Worm (Caenorhabditis elegans) whole organism, L3 larva: ENCODE results near the gene F21C10.6.
A peak's percentile ranks its signal among the peaks of the same experiment; 100 is the strongest.

Source experiments
- R02D3.7 ChIP-seq: fragments of 150-350 bp; optimal IDR thresholded peaks from 2 replicates; lab custom pipeline; 2014; ENCODE audit warnings: missing biosample characterization, missing genetic modification characterization
- ama-1 ChIP-seq: fragments of 150-350 bp; optimal IDR thresholded peaks from 2 replicates; lab custom pipeline; 2018
- ceh-28 ChIP-seq: fragments of 150-350 bp; optimal IDR thresholded peaks from 2 replicates; lab custom pipeline; 2014; ENCODE audit warnings: missing biosample characterization, missing genetic modification reagents, missing genetic modification characterization
- ceh-82 ChIP-seq: fragments of 150-350 bp; optimal IDR thresholded peaks from 2 replicates; lab custom pipeline; 2014; ENCODE audit warnings: missing biosample characterization, missing genetic modification characterization
- ceh-9 ChIP-seq: sonication (generic microtip); optimal IDR thresholded peaks from 2 replicates; lab custom pipeline; 2018; ENCODE audit warnings: missing biosample characterization, missing genetic modification characterization
- daf-12 ChIP-seq: fragments of 150-350 bp; optimal IDR thresholded peaks from 2 replicates; lab custom pipeline; 2014; ENCODE audit warnings: missing biosample characterization, missing genetic modification reagents, missing genetic modification characterization
- egl-27 ChIP-seq: sonication (generic microtip); optimal IDR thresholded peaks from 4 replicates; lab custom pipeline; 2017; ENCODE audit warnings: missing biosample characterization, missing genetic modification reagents, missing genetic modification characterization
- egl-5 ChIP-seq: fragments of 150-350 bp; optimal IDR thresholded peaks from 2 replicates; lab custom pipeline; 2017; ENCODE audit warnings: missing biosample characterization, missing genetic modification reagents, missing genetic modification characterization, inconsistent platforms
- elt-2 ChIP-seq: sonication (generic microtip); optimal IDR thresholded peaks from 2 replicates; lab custom pipeline; 2016; ENCODE audit warnings: missing genetic modification reagents, mild to moderate bottlenecking, missing genetic modification characterization, missing compliant biosample characterization
- elt-3 ChIP-seq, 3 experiments: fragments of 150-350 bp in 1 of 3; sonication (generic microtip) in 2 of 3; optimal IDR thresholded peaks; 2 replicates in 2 of 3; 4 replicates in 1 of 3; lab custom pipeline; 2014 to 2017; ENCODE audit warnings: missing biosample characterization in 3 of 3, missing genetic modification characterization in 3 of 3
- fkh-10 ChIP-seq: sonication (generic microtip); optimal IDR thresholded peaks from 2 replicates; lab custom pipeline; 2017; ENCODE audit warnings: missing biosample characterization, missing genetic modification reagents, missing genetic modification characterization
- fkh-2 ChIP-seq: fragments of 150-350 bp; optimal IDR thresholded peaks from 2 replicates; lab custom pipeline; 2014; ENCODE audit warnings: missing biosample characterization, missing genetic modification reagents, missing genetic modification characterization
- fos-1 ChIP-seq: fragments of 150-350 bp; optimal IDR thresholded peaks from 2 replicates; lab custom pipeline; 2014; ENCODE audit warnings: missing biosample characterization, missing genetic modification characterization
- jun-1 ChIP-seq: fragments of 150-350 bp; optimal IDR thresholded peaks from 2 replicates; lab custom pipeline; 2014; ENCODE audit warnings: missing biosample characterization, missing genetic modification reagents, missing genetic modification characterization
- lin-39 ChIP-seq: fragments of 150-350 bp; optimal IDR thresholded peaks from 2 replicates; lab custom pipeline; 2018; ENCODE audit warnings: missing biosample characterization, missing genetic modification reagents, missing genetic modification characterization
- lsy-12 ChIP-seq: sonication (generic microtip); optimal IDR thresholded peaks from 2 replicates; lab custom pipeline; 2016; ENCODE audit warnings: mild to moderate bottlenecking, missing genetic modification characterization, missing compliant biosample characterization
- mdl-1 ChIP-seq: fragments of 150-350 bp; optimal IDR thresholded peaks from 2 replicates; lab custom pipeline; 2014; ENCODE audit warnings: missing biosample characterization, missing genetic modification characterization
- mml-1 ChIP-seq: fragments of 150-350 bp; sonication (generic microtip); optimal IDR thresholded peaks from 3 replicates; lab custom pipeline; 2014; ENCODE audit warnings: missing biosample characterization, missing genetic modification characterization
- nfya-1 ChIP-seq: sonication (generic microtip); optimal IDR thresholded peaks from 2 replicates; lab custom pipeline; 2017; ENCODE audit warnings: missing genetic modification characterization, mild to moderate bottlenecking, missing compliant biosample characterization, antibody characterized with exemption, moderate library complexity; ENCODE audit not compliant: insufficient read depth
- nhr-11 ChIP-seq: fragments of 150-350 bp; optimal IDR thresholded peaks from 2 replicates; lab custom pipeline; 2014; ENCODE audit warnings: missing biosample characterization, missing genetic modification characterization
- nhr-12 ChIP-seq: fragments of 150-350 bp; optimal IDR thresholded peaks from 2 replicates; lab custom pipeline; 2014; ENCODE audit warnings: missing biosample characterization, missing genetic modification characterization
- nhr-28 ChIP-seq: fragments of 150-350 bp; optimal IDR thresholded peaks from 2 replicates; lab custom pipeline; 2014; ENCODE audit warnings: missing biosample characterization, missing genetic modification characterization
- nhr-43 ChIP-seq: sonication (generic microtip); optimal IDR thresholded peaks from 2 replicates; lab custom pipeline; 2016; ENCODE audit warnings: mild to moderate bottlenecking, missing genetic modification characterization, missing compliant biosample characterization; ENCODE audit not compliant: poor library complexity, severe bottlenecking
- nhr-67 ChIP-seq: fragments of 150-350 bp; optimal IDR thresholded peaks from 2 replicates; lab custom pipeline; 2014; ENCODE audit warnings: missing biosample characterization, missing genetic modification characterization
- nhr-76 ChIP-seq: fragments of 150-350 bp; sonication (generic microtip); optimal IDR thresholded peaks from 5 replicates; lab custom pipeline; 2014; ENCODE audit warnings: missing biosample characterization, missing genetic modification characterization
- nhr-77 ChIP-seq: fragments of 150-350 bp; optimal IDR thresholded peaks from 2 replicates; lab custom pipeline; 2014; ENCODE audit warnings: missing biosample characterization, missing genetic modification characterization
- pha-4 ChIP-seq: fragments of 150-350 bp; optimal IDR thresholded peaks from 2 replicates; lab custom pipeline; 2014; ENCODE audit warnings: missing biosample characterization, missing genetic modification reagents, missing genetic modification characterization
- pqm-1 ChIP-seq: fragments of 150-350 bp; optimal IDR thresholded peaks from 2 replicates; lab custom pipeline; 2017; ENCODE audit warnings: missing biosample characterization, missing genetic modification characterization, inconsistent platforms
- snpc-4 ChIP-seq: fragments of 150-350 bp; optimal IDR thresholded peaks from 2 replicates; lab custom pipeline; 2014; ENCODE audit warnings: missing biosample characterization, missing genetic modification characterization
- tbx-2 ChIP-seq: sonication (generic microtip); optimal IDR thresholded peaks from 2 replicates; lab custom pipeline; 2016; ENCODE audit warnings: mild to moderate bottlenecking, missing genetic modification characterization, missing compliant biosample characterization
- unc-39 ChIP-seq: sonication (generic microtip); optimal IDR thresholded peaks from 4 replicates; lab custom pipeline; 2017; ENCODE audit warnings: missing biosample characterization, missing genetic modification characterization
- unc-62 ChIP-seq: fragments of 150-350 bp; sonication (generic microtip); optimal IDR thresholded peaks from 4 replicates; lab custom pipeline; 2014; ENCODE audit warnings: missing biosample characterization, missing genetic modification reagents, missing genetic modification characterization
- zag-1 ChIP-seq: fragments of 150-350 bp; optimal IDR thresholded peaks from 2 replicates; lab custom pipeline; 2014; ENCODE audit warnings: missing biosample characterization, missing genetic modification characterization
- ztf-11 ChIP-seq: fragments of 150-350 bp; optimal IDR thresholded peaks from 2 replicates; lab custom pipeline; 2014; ENCODE audit warnings: missing biosample characterization, missing genetic modification characterization
- ztf-4 ChIP-seq: fragments of 150-350 bp; optimal IDR thresholded peaks from 2 replicates; lab custom pipeline; 2014; ENCODE audit warnings: missing biosample characterization, missing genetic modification characterization

The F21C10.6 gene

DNA sequence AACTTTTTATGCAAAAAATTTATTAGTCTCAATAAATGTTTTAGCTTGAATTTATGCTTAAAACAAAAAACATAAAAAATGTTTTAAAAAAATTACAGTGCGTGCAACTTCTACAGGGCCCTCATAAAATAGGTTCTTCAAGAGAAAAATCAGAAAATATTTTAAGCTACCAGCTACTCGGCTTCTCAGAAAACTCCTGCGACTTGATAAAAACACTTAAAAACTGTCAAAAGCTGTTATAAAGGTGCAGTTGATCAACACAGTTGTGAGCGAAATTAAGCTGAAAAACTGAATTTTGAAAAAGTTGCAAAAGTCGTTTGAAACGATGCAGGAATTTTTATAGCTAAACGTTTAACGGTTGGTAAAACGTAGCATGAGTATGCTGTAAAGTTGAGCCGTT lies 35.5 kb upstream of the F21C10.6 start:
- TF ChIP-seq snpc-4 (tag; lab: Kevin White, UChicago) (peak; percentile 10), ama-1 (peak; percentile 99), nfya-1 (peak; percentile 48), ceh-28 (tag; lab: Kevin White, UChicago) (no peak), ztf-11 (tag; lab: Kevin White, UChicago) (no peak), nhr-76 (tag; lab: Kevin White, UChicago) (no peak), elt-3 (tag; optimal IDR thresholded peaks at IDR 0.05; lab: Kevin White, UChicago) (no peak), mml-1 (tag; lab: Kevin White, UChicago) (no peak), ztf-4 (no peak), ceh-9 (tag; lab: Kevin White, UChicago) (no peak), lsy-12 (peak; percentile 42), nhr-12 (tag; lab: Kevin White, UChicago) (no peak), tbx-2 (tag; lab: Kevin White, UChicago) (no peak), daf-12 (tag; lab: Kevin White, UChicago) (no peak)
- TF ChIP-seq, all 47 proteins: peak for 4

ce11 chrV:9092209-9092608 lies 32.1 kb upstream of the F21C10.6 start, which contains the start of gene T27E4.1:
Gene T27E4.1 (plus strand): TSS chrV:9092345.
- TF ChIP-seq nhr-43 (no peak), mdl-1 (tag; lab: Kevin White, UChicago) (no peak), lin-39 (tag; lab: Kevin White, UChicago) (peak; percentile 44), snpc-4 (tag; lab: Kevin White, UChicago) (no peak)

DNA sequence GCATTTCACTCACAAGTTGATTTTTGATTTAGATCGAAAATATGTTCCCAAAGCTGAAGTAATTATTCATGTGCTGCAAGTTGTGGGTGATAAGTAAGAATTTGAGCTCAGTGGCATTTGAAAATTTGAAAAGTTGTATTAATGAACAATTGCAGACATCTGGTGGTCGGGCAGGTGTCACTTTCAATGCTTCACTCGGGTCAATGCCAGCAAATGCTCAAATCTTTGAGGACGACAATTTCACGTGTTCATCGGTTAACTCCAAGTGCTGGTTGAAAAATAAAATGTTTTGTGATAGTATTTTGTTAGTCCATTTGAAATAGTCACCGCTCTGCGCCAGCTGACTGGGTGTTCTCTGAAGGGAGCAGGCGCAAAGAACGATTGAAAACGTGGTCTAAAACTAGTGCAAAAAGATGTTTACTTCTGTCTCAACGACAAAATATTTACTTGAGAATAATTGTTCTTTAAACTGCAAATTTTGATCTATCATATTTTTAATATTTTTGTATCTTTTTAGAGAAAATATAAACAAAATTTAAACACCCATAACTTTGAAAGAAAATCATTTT lies 30.1 kb upstream of the F21C10.6 start:
- TF ChIP-seq ceh-28 (tag; lab: Kevin White, UChicago): no peak
- no peak for TF ChIP-seq ztf-4
- no peak for TF ChIP-seq ztf-11 (tag; lab: Kevin White, UChicago)
- TF ChIP-seq elt-3 (tag; optimal IDR thresholded peaks at IDR 0.05; lab: Kevin White, UChicago): no peak
- peak; percentile 76 for TF ChIP-seq elt-2 (tag; lab: Kevin White, UChicago)
- TF ChIP-seq fos-1: no peak
- TF ChIP-seq fkh-2: no peak
- no peak for TF ChIP-seq R02D3.7 (tag; lab: Kevin White, UChicago)
- TF ChIP-seq lin-39 (tag; lab: Kevin White, UChicago): peak; percentile 76
- peak; percentile 3 for TF ChIP-seq mdl-1 (tag; lab: Kevin White, UChicago)
- TF ChIP-seq nhr-67 (tag; lab: Kevin White, UChicago): no peak
- no peak for TF ChIP-seq ama-1
- TF ChIP-seq pqm-1 (tag; lab: Kevin White, UChicago): peak; percentile 82
- peak; percentile 96 for TF ChIP-seq pha-4
- peak; percentile 15 for TF ChIP-seq lsy-12
- no peak for TF ChIP-seq snpc-4 (tag; lab: Kevin White, UChicago)
- peak; percentile 63 for TF ChIP-seq jun-1 (tag; lab: Kevin White, UChicago)
- no peak for TF ChIP-seq unc-39 (tag; lab: Kevin White, UChicago)
- peak; percentile 43 for TF ChIP-seq egl-5
- TF ChIP-seq tbx-2 (tag; lab: Kevin White, UChicago): no peak
- no peak for TF ChIP-seq nhr-77
- peak; percentile 14 for TF ChIP-seq nfya-1
- TF ChIP-seq, all 47 proteins: peak for 9

ce11 chrV:9094976-9095375 lies 29.3 kb upstream of the F21C10.6 start:
- TF ChIP-seq ceh-82 (tag; lab: Kevin White, UChicago) (no peak), mdl-1 (tag; lab: Kevin White, UChicago) (no peak), zag-1 (no peak), ama-1 (no peak), fkh-10 (GFP tag; lab: Kevin White, UChicago) (peak; percentile 41), jun-1 (tag; lab: Kevin White, UChicago) (no peak), unc-62 (no peak), nhr-11 (tag; lab: Kevin White, UChicago) (no peak), pha-4 (peak; percentile 50), nhr-76 (tag; lab: Kevin White, UChicago) (no peak), ztf-4 (no peak), pqm-1 (tag; lab: Kevin White, UChicago) (peak; percentile 61), lin-39 (tag; lab: Kevin White, UChicago) (no peak), egl-27 (tag; lab: Kevin White, UChicago) (no peak), nhr-28 (tag; lab: Kevin White, UChicago) (no peak)
- TF ChIP-seq, all 47 proteins: peak for 3
